Fruit fly (Drosophila melanogaster): ENCODE results near the gene CG34241.

CG34241 gene

DNA sequence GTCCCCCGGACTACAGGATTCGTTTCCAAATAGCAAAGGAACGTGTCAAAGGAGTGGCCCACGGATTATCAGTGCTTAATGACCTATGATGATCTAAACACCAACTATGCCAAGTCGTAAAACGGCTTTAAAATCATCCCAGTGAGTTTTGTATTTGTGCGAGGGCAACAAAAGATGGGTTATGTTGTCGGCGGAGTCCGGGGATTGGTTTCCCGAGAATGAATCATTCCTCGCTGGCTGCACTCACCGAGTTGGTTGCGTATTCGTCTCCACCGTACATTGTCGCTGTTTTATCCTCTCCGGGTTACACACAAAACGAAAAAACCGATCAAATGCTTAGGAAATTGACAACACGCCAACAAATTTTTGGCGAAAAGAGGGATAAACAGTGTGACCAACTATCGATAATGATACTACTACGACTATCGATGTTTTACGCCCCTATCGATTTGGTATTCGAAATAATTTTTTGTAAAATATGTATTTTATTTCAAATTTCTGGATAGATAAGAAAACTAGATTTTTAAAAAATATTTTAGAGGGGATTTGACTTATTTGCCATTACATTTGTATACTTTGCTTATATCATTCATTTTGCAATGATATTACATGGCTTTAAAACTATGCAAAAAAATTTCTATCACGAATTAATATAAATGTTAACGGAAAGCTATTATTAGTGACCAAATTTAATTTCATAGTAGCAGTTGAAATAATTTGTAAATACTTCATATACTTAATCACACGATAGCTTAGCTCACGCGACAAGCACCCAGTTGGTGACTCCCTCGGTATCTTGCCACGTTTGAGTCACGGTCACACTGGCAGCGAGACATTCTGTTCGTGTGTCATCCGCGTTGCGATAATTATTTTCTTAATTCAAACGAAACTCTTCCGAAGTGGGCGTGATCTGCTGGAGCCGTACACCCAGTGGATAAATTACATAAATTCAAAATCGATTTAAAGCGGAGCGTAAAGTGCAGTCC lies 18.2 kb downstream of the CG34241 start, which contains the start of the genes eIF3l and Nrx-IV:
TSS of gene eIF3l (minus strand) at position 389 of the 986 bp plus-strand sequence.
TSS of gene Nrx-IV (plus strand) at position 811 of the 986 bp plus-strand sequence.
- TF ChIP-seq CG32121 (GFP tag; IDR thresholded peaks at IDR 0.05) (no peak), CG4496 (GFP tag; IDR thresholded peaks at IDR 0.05) (0 out of 3 replicates have a peak, but pooled peaks have one; percentile 16), Pif1A (GFP tag; optimal IDR thresholded peaks at IDR 0.05) (no peak)

DNA sequence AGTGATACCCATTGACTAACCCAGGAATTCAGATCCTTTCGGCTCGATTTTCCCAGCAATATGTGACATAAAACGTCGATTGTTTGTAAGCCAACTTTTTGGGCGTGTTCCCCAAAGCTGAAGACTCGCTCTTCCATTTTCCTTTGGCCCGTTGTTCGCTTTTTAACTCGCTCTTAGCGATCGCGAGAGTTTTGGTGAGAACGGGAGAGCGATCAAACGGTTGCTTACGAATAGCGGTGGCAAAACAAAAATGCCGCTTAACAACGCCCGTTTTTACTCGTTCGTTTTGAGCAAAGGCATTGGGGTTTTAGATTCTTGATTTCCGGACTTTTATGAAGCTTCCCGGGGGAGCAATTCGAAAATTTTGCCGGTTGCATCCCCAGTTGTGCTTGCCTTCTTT lies 19.2 kb downstream of the CG34241 start:
- TF ChIP-seq CG8301 (tag; optimal IDR thresholded peaks at IDR 0.05) (no peak), CG34367 (tag; optimal IDR thresholded peaks at IDR 0.05) (no peak)

dm6 chr3L:12149024-12149423 lies 21.2 kb downstream of the CG34241 start, which contains the start of gene CG32099:
TSS of gene CG32099 (plus strand) at chr3L:12149273.
- TF ChIP-seq Ets98B (GFP tag; IDR thresholded peaks at IDR 0.05) (no peak), CG8159 (tag; optimal IDR thresholded peaks at IDR 0.05) (no peak)

DNA sequence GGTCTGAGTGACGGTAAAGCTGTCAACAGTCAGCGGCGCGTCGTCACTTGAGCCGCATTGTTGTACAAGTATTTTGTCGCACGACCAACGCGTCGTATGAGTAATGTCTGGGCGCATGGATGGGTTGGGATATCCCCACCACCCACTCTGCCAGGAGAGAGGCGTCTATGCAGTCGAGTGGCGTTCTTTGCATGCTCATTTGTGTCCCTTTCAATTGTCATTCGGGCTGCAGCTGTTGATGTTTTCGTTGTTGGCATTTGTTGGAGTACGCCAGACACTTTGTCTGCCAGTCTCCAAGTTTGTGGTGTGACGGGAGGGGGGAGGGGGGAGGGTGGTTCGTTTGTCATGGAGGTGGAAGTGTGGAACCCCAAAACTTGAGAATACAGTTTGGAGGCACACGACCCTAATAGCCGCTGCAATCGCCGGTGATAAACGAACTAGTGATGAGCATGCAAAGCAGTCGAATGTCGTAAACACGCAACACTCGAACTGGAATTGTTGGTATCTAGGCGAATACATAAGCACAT lies 34.4 kb downstream of the CG34241 start:
- TF ChIP-seq EcR (GFP tag; optimal IDR thresholded peaks at IDR 0.05) (no peak), CG34367 (tag; optimal IDR thresholded peaks at IDR 0.05) (no peak), gl (tag; optimal IDR thresholded peaks at IDR 0.05) (no peak), CG4496 (GFP tag; IDR thresholded peaks at IDR 0.05) (no peak), CG17806 (tag; optimal IDR thresholded peaks at IDR 0.05) (no peak), D1 (tag; optimal IDR thresholded peaks at IDR 0.05) (no peak), CG12605 (GFP tag; IDR thresholded peaks at IDR 0.05) (no peak), CG32121 (GFP tag; IDR thresholded peaks at IDR 0.05) (no peak), Pif1A (GFP tag; optimal IDR thresholded peaks at IDR 0.05) (no peak), Ets98B (GFP tag; IDR thresholded peaks at IDR 0.05) (no peak), CG14655 (GFP tag; optimal IDR thresholded peaks at IDR 0.05) (no peak), Pif1B (GFP tag; optimal IDR thresholded peaks at IDR 0.05) (no peak), CG9948 (tag; optimal IDR thresholded peaks at IDR 0.05) (no peak), Snoo (tag; optimal IDR thresholded peaks at IDR 0.05) (no peak)

DNA sequence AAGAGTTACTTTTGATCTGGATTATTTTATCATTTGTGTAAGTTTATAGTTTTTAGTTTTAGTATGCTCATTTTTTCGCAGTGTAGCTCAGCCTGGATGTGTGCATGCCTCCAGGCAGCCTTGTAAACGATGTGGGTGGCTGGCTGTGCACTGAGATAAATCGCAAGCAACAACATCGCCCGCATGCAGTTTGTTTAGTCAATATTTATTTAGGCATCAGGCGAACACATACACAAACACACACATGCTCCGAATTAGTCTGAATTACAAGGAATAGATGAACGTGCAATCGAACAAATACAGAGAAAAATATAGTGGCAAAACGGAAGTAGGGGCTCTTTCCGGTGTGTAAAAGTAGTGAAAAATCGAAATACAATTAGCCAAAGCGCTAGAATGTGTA lies 35.3 kb downstream of the CG34241 start:
- TF ChIP-seq Snoo (tag; optimal IDR thresholded peaks at IDR 0.05) (no peak), CG10348 (GFP tag; IDR thresholded peaks at IDR 0.05) (no peak), CG4496 (GFP tag; IDR thresholded peaks at IDR 0.05) (peak; percentile 52; the same call in 2 of the 3 replicates), CG8159 (tag; optimal IDR thresholded peaks at IDR 0.05) (no peak), CG8301 (tag; optimal IDR thresholded peaks at IDR 0.05) (no peak), CG32121 (GFP tag; IDR thresholded peaks at IDR 0.05) (no peak), D1 (tag; optimal IDR thresholded peaks at IDR 0.05) (no peak), rn (GFP tag; IDR thresholded peaks at IDR 0.05) (no peak), CG9948 (tag; optimal IDR thresholded peaks at IDR 0.05) (no peak), Ets98B (GFP tag; IDR thresholded peaks at IDR 0.05) (0 out of 2 replicates have a peak, but pooled peaks have one; percentile 14), gl (tag; optimal IDR thresholded peaks at IDR 0.05) (no peak), CG12605 (GFP tag; IDR thresholded peaks at IDR 0.05) (no peak), fd96Ca (GFP tag; IDR thresholded peaks at IDR 0.05) (no peak)

dm6 chr3L:12163693-12164092 lies 35.9 kb downstream of the CG34241 start, which contains the start of gene CG9760:
TSS of gene CG9760 (minus strand) at chr3L:12163735.
- TF ChIP-seq rn (GFP tag; IDR thresholded peaks at IDR 0.05) (no peak), CG32121 (GFP tag; IDR thresholded peaks at IDR 0.05) (peak; percentile 62; the same call in 1 of the 2 replicates), Ets98B (GFP tag; IDR thresholded peaks at IDR 0.05) (no peak; the same call in 1 of the 2 replicates), CG9948 (tag; optimal IDR thresholded peaks at IDR 0.05) (no peak), Pif1B (GFP tag; optimal IDR thresholded peaks at IDR 0.05) (no peak), gl (tag; optimal IDR thresholded peaks at IDR 0.05) (no peak), CG17806 (tag; optimal IDR thresholded peaks at IDR 0.05) (no peak), EcR (GFP tag; optimal IDR thresholded peaks at IDR 0.05) (no peak), CG4496 (GFP tag; IDR thresholded peaks at IDR 0.05) (peak; percentile 80; the same call in 2 of the 3 replicates), CG10348 (GFP tag; IDR thresholded peaks at IDR 0.05) (no peak), D1 (tag; optimal IDR thresholded peaks at IDR 0.05) (no peak), fd96Ca (GFP tag; IDR thresholded peaks at IDR 0.05) (peak; percentile 65; the same call in 2 of the 3 replicates), CG12605 (GFP tag; IDR thresholded peaks at IDR 0.05) (no peak), Snoo (tag; optimal IDR thresholded peaks at IDR 0.05) (no peak)

DNA sequence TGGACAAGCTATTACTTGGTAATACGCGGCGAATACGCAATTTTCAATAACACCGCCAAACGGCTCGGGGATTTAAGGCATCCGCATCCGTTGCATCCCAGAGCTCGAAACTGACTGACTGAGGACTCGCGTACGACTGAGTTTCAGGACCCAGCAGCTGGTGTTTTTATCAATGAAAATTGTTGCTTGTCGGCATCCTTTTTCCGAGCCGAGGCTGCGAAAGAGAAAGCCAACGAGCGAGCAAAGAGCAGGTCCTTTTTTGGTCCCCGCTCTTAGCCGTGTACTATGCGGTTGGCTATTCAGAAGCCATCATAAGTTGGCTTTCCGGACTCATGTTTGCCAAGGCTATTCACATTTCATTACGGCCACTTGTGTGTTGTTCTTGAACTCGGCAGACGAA lies 47.6 kb downstream of the CG34241 start, which contains the start of gene Rh7:
TSS of gene Rh7 (minus strand) at position 101 of the 400 bp plus-strand sequence.
- TF ChIP-seq CG8301 (tag; optimal IDR thresholded peaks at IDR 0.05) (no peak), fd96Ca (GFP tag; IDR thresholded peaks at IDR 0.05) (no peak), CG12605 (GFP tag; IDR thresholded peaks at IDR 0.05) (no peak), D1 (tag; optimal IDR thresholded peaks at IDR 0.05) (no peak), Pif1A (GFP tag; optimal IDR thresholded peaks at IDR 0.05) (no peak), CG14655 (GFP tag; optimal IDR thresholded peaks at IDR 0.05) (no peak), rn (GFP tag; IDR thresholded peaks at IDR 0.05) (no peak), CG8159 (tag; optimal IDR thresholded peaks at IDR 0.05) (no peak), CG17806 (tag; optimal IDR thresholded peaks at IDR 0.05) (no peak), Ets98B (GFP tag; IDR thresholded peaks at IDR 0.05) (no peak), CG34367 (tag; optimal IDR thresholded peaks at IDR 0.05) (no peak), CG9948 (tag; optimal IDR thresholded peaks at IDR 0.05) (no peak), CG10348 (GFP tag; IDR thresholded peaks at IDR 0.05) (no peak), Snoo (tag; optimal IDR thresholded peaks at IDR 0.05) (no peak)
